Worm (Caenorhabditis elegans): ENCODE data around the gene R11H6.5.

Gene R11H6.5

ce11 chrV:14645817-14646789 is 34.1 kb upstream of the R11H6.5 start, which contains the start of the genes rfc-1 and pmp-3 (continued):
- no peak for TF ChIP-seq dve-1 (tag; optimal IDR thresholded peaks at IDR 0.05; ENCODE audit: insufficient read depth)
- TF ChIP-seq ZK546.5 (tag; optimal IDR thresholded peaks at IDR 0.05) = no peak
- TF ChIP-seq zip-2 (tag; optimal IDR thresholded peaks at IDR 0.05) = no peak
- TF ChIP-seq ztf-11 (tag; optimal IDR thresholded peaks at IDR 0.05) = no peak
- TF ChIP-seq zag-1 (tag; optimal IDR thresholded peaks at IDR 0.05) = no peak
- peak; percentile 41 for TF ChIP-seq hlh-11 (tag; optimal IDR thresholded peaks at IDR 0.05)
- TF ChIP-seq nhr-77 (tag; optimal IDR thresholded peaks at IDR 0.05) = no peak
- no peak for TF ChIP-seq R02D3.7 (tag; optimal IDR thresholded peaks at IDR 0.05)
- no peak for TF ChIP-seq lir-3 (tag; optimal IDR thresholded peaks at IDR 0.05)
- TF ChIP-seq nhr-102 (tag; optimal IDR thresholded peaks at IDR 0.05) = no peak
- no peak for TF ChIP-seq nhr-10 (tag; optimal IDR thresholded peaks at IDR 0.05)
- no peak for TF ChIP-seq set-16 (GFP tag; IDR thresholded peaks at IDR 0.05)
- TF ChIP-seq Y5F2A.4 (GFP tag; optimal IDR thresholded peaks at IDR 0.05) = no peak
- TF ChIP-seq tag-97 (GFP tag; IDR thresholded peaks at IDR 0.05) = no peak
- peak; percentile 11 for TF ChIP-seq hlh-30 (tag; optimal IDR thresholded peaks at IDR 0.05; ENCODE audit: insufficient read depth)
- TF ChIP-seq lin-1 (GFP tag; IDR thresholded peaks at IDR 0.05) = no peak

ce11 chrV:14642016-14642415 is 30.0 kb upstream of the R11H6.5 start:
- TF ChIP-seq R02D3.7 (tag; optimal IDR thresholded peaks at IDR 0.05) (no peak), ces-1 (GFP tag; optimal IDR thresholded peaks at IDR 0.05) (no peak), daf-8 (GFP tag; IDR thresholded peaks at IDR 0.05) (no peak), ceh-28 (tag; optimal IDR thresholded peaks at IDR 0.05) (no peak), ceh-62 (tag; optimal IDR thresholded peaks at IDR 0.05) (no peak), lin-15B (tag; optimal IDR thresholded peaks at IDR 0.05) (no peak), ama-1 (optimal IDR thresholded peaks at IDR 0.05) (no peak), zfp-3 (GFP tag; conservative IDR thresholded peaks at IDR 0.05) (no peak), dmd-9 (GFP tag; IDR thresholded peaks at IDR 0.05) (no peak), lin-38 (GFP tag; IDR thresholded peaks at IDR 0.05) (0 out of 2 replicates have a peak, but pooled peaks have one; percentile 16), ceh-32 (tag; optimal IDR thresholded peaks at IDR 0.05; ENCODE audit: poor library complexity) (no peak), unc-62 (GFP tag; optimal IDR thresholded peaks at IDR 0.05 in 1 of 2) (peak in 1 of 2 experiments; percentile 87), unc-62 (tag; optimal IDR thresholded peaks at IDR 0.05) (no peak)

ce11 chrV:14640769-14641168 is 28.7 kb upstream of the R11H6.5 start, which contains the start of gene C54G10.1:
C54G10.1 (plus strand) TSS chrV:14641101.
- TF ChIP-seq hlh-11 (tag; optimal IDR thresholded peaks at IDR 0.05) (peak; percentile 78), madf-9 (GFP tag; conservative IDR thresholded peaks at IDR 0.05) (no peak), daf-8 (GFP tag; IDR thresholded peaks at IDR 0.05) (no peak), pha-4 (GFP tag; IDR thresholded peaks at IDR 0.05) (no peak), pha-4 (tag; optimal IDR thresholded peaks at IDR 0.05) (no peak), nhr-6 (tag; optimal IDR thresholded peaks at IDR 0.05) (peak; percentile 38), nhr-77 (tag; optimal IDR thresholded peaks at IDR 0.05) (peak; percentile 48), hlh-30 (tag; optimal IDR thresholded peaks at IDR 0.05; ENCODE audit: insufficient read depth) (peak; percentile 34), F26F4.8 (GFP tag; conservative IDR thresholded peaks at IDR 0.05) (no peak), dmd-6 (GFP tag; IDR thresholded peaks at IDR 0.05) (peak; percentile 66), nhr-28 (tag; optimal IDR thresholded peaks at IDR 0.05) (peak; percentile 75), unc-62 (GFP tag; optimal IDR thresholded peaks at IDR 0.05 in 1 of 2) (peak in 1 of 2 experiments; percentile 33), unc-62 (tag; optimal IDR thresholded peaks at IDR 0.05) (no peak), dve-1 (tag; optimal IDR thresholded peaks at IDR 0.05; ENCODE audit: insufficient read depth) (peak; percentile 47), daf-16 (GFP tag; optimal IDR thresholded peaks at IDR 0.05) (no peak), daf-16 (tag; optimal IDR thresholded peaks at IDR 0.05) (peak; percentile 90), mes-2 (tag; optimal IDR thresholded peaks at IDR 0.05; ENCODE audit: poor library complexity, severe bottlenecking) (peak; percentile 6), pqm-1 (tag; optimal IDR thresholded peaks at IDR 0.05) (peak; percentile 65)

All from whole organism, L4 larva.